Fruit fly (Drosophila melanogaster) whole organism, embryonic: ENCODE measurements around the gene orb.

Experiments used
- Atf3 ChIP-seq: fragments of 200-800 bp; sonication (Bioruptor generic); optimal IDR thresholded peaks from 3 replicates; lab custom pipeline; 2016; ENCODE audit warnings: missing biosample characterization, missing genetic modification characterization
- Bdp1 ChIP-seq: fragments of 200-800 bp; sonication (Bioruptor generic); optimal IDR thresholded peaks from 3 replicates; lab custom pipeline; 2016; ENCODE audit warnings: missing biosample characterization, missing genetic modification characterization
- CG10267 ChIP-seq: fragments of 200-800 bp; sonication (Bioruptor generic); optimal IDR thresholded peaks from 2 replicates; lab custom pipeline; 2018; ENCODE audit warnings: missing biosample characterization, mild to moderate bottlenecking, missing genetic modification characterization, moderate library complexity
- CG10543 ChIP-seq: fragments of 200-800 bp; sonication (Bioruptor generic); optimal IDR thresholded peaks from 3 replicates; lab custom pipeline; 2017; ENCODE audit warnings: missing biosample characterization, mild to moderate bottlenecking, missing genetic modification characterization, moderate library complexity
- CG11696 ChIP-seq: fragments of 200-800 bp; sonication (Bioruptor generic); IDR thresholded peaks from 2 replicates; pipeline ENCODE4 v1.3.6; 2022; ENCODE audit warnings: missing biosample characterization, missing genetic modification characterization
- CG11723 ChIP-seq: fragments of 200-800 bp; sonication (Bioruptor generic); optimal IDR thresholded peaks from 2 replicates; lab custom pipeline; 2017; ENCODE audit warnings: missing biosample characterization, mild to moderate bottlenecking, missing genetic modification characterization
- CG12219 ChIP-seq: fragments of 200-800 bp; sonication (Bioruptor generic); optimal IDR thresholded peaks from 3 replicates; lab custom pipeline; 2018; ENCODE audit warnings: missing biosample characterization, mild to moderate bottlenecking, missing genetic modification characterization
- CG12391 ChIP-seq: fragments of 200-800 bp; sonication (Bioruptor generic); optimal IDR thresholded peaks from 3 replicates; lab custom pipeline; 2018; ENCODE audit warnings: missing biosample characterization, mild to moderate bottlenecking, missing genetic modification characterization, moderate library complexity
- CG15269 ChIP-seq: fragments of 200-800 bp; sonication (Bioruptor generic); optimal IDR thresholded peaks from 2 replicates; lab custom pipeline; 2018; ENCODE audit warnings: missing biosample characterization, mild to moderate bottlenecking, missing genetic modification characterization, moderate library complexity
- CG15601 ChIP-seq: fragments of 200-800 bp; sonication (Bioruptor generic); optimal IDR thresholded peaks from 3 replicates; lab custom pipeline; 2019; ENCODE audit warnings: missing biosample characterization, mild to moderate bottlenecking, missing genetic modification characterization, moderate library complexity
- CG1602 ChIP-seq: fragments of 200-800 bp; sonication (Bioruptor generic); optimal IDR thresholded peaks from 3 replicates; lab custom pipeline; 2016; ENCODE audit warnings: missing biosample characterization, missing genetic modification characterization
- CG16779 ChIP-seq: fragments of 200-800 bp; sonication (Bioruptor generic); IDR thresholded peaks from 2 replicates; pipeline ENCODE4 v1.3.6; 2022; ENCODE audit warnings: missing biosample characterization, missing genetic modification characterization
- CG17912 ChIP-seq: fragments of 200-800 bp; sonication (Bioruptor generic); optimal IDR thresholded peaks from 2 replicates; lab custom pipeline; 2018; ENCODE audit warnings: missing biosample characterization, mild to moderate bottlenecking, missing genetic modification characterization
- CG2202 ChIP-seq: fragments of 200-800 bp; sonication (Bioruptor generic); optimal IDR thresholded peaks from 2 replicates; lab custom pipeline; 2018; ENCODE audit warnings: missing biosample characterization, mild to moderate bottlenecking, missing genetic modification characterization
- CG2678 ChIP-seq: fragments of 200-800 bp; sonication (Bioruptor generic); optimal IDR thresholded peaks from 3 replicates; lab custom pipeline; 2019; ENCODE audit warnings: missing biosample characterization, mild to moderate bottlenecking, missing genetic modification characterization, moderate library complexity
- CG7745 ChIP-seq: fragments of 200-800 bp; sonication (Bioruptor generic); optimal IDR thresholded peaks from 2 replicates; lab custom pipeline; 2018; ENCODE audit warnings: missing biosample characterization, mild to moderate bottlenecking, missing genetic modification characterization, moderate library complexity
- CG7928 ChIP-seq: fragments of 200-800 bp; sonication (Bioruptor generic); optimal IDR thresholded peaks from 2 replicates; lab custom pipeline; 2017; ENCODE audit warnings: missing biosample characterization, mild to moderate bottlenecking, missing genetic modification characterization
- E2f2 ChIP-seq: fragments of 200-800 bp; sonication (Bioruptor generic); IDR thresholded peaks from 2 replicates; pipeline ENCODE4 v1.3.6; 2022; ENCODE audit warnings: missing biosample characterization, missing genetic modification characterization
- H2.0 ChIP-seq: fragments of 200-800 bp; sonication (Bioruptor generic); IDR thresholded peaks from 2 replicates; pipeline ENCODE4 v1.3.6; 2022; ENCODE audit warnings: missing biosample characterization, missing genetic modification characterization
- Hmx ChIP-seq: fragments of 200-800 bp; sonication (Bioruptor generic); optimal IDR thresholded peaks from 2 replicates; lab custom pipeline; 2016; ENCODE audit warnings: missing biosample characterization, missing genetic modification characterization
- MESR4 ChIP-seq: fragments of 200-800 bp; sonication (Bioruptor generic); optimal IDR thresholded peaks from 2 replicates; lab custom pipeline; 2018; ENCODE audit warnings: missing biosample characterization, mild to moderate bottlenecking, missing genetic modification characterization, moderate library complexity
- Mad ChIP-seq: fragments of 200-800 bp; sonication (Bioruptor generic); optimal IDR thresholded peaks from 2 replicates; lab custom pipeline; 2016; ENCODE audit warnings: missing biosample characterization, missing genetic modification characterization
- NC2α ChIP-seq: fragments of 200-800 bp; sonication (Bioruptor generic); optimal IDR thresholded peaks from 2 replicates; lab custom pipeline; 2016; ENCODE audit warnings: missing biosample characterization, missing genetic modification characterization
- NK7.1 ChIP-seq: fragments of 200-800 bp; sonication (Bioruptor generic); optimal IDR thresholded peaks from 3 replicates; lab custom pipeline; 2016; ENCODE audit warnings: missing biosample characterization, missing genetic modification characterization
- Optix ChIP-seq: fragments of 200-800 bp; sonication (Bioruptor generic); IDR thresholded peaks from 3 replicates; pipeline ENCODE4 v1.3.6; 2022; ENCODE audit warnings: missing biosample characterization, missing genetic modification characterization
- Sin3A ChIP-seq: fragments of >200 bp; optimal IDR thresholded peaks from 2 replicates; lab custom pipeline; 2018
- Six4 ChIP-seq: fragments of 200-800 bp; sonication (Bioruptor generic); optimal IDR thresholded peaks from 2 replicates; lab custom pipeline; 2016; ENCODE audit warnings: missing biosample characterization, missing genetic modification characterization
- Ssrp ChIP-seq: fragments of 200-800 bp; sonication (Bioruptor generic); optimal IDR thresholded peaks from 2 replicates; lab custom pipeline; 2018; ENCODE audit warnings: missing biosample characterization, mild to moderate bottlenecking, missing genetic modification characterization, moderate library complexity
- Vsx1 ChIP-seq: fragments of 200-800 bp; sonication (Bioruptor generic); optimal IDR thresholded peaks from 2 replicates; lab custom pipeline; 2017; ENCODE audit warnings: missing biosample characterization, mild to moderate bottlenecking, missing genetic modification characterization, missing genetic modification reagents
- Xbp1 ChIP-seq: fragments of 200-800 bp; sonication (Bioruptor generic); optimal IDR thresholded peaks from 3 replicates; lab custom pipeline; 2016; ENCODE audit warnings: missing biosample characterization, mild to moderate bottlenecking, missing genetic modification characterization
- amos ChIP-seq: fragments of 200-800 bp; sonication (Bioruptor generic); IDR thresholded peaks from 2 replicates; pipeline ENCODE4 v1.3.6; 2022; ENCODE audit warnings: missing biosample characterization, missing genetic modification characterization; ENCODE audit not compliant: partially characterized antibody
- ato ChIP-seq: fragments of 200-800 bp; sonication (Bioruptor generic); IDR thresholded peaks from 2 replicates; pipeline ENCODE4 v1.3.6; 2022; ENCODE audit warnings: missing biosample characterization, missing genetic modification characterization; ENCODE audit not compliant: partially characterized antibody
- cas ChIP-seq: fragments of 200-800 bp; sonication (Bioruptor generic); IDR thresholded peaks from 2 replicates; pipeline ENCODE4 v1.3.6; 2022; ENCODE audit warnings: missing biosample characterization, missing genetic modification characterization
- chinmo ChIP-seq: fragments of 200-800 bp; sonication (Bioruptor generic); IDR thresholded peaks from 4 replicates; pipeline ENCODE4 v1.3.6; 2022; ENCODE audit warnings: missing biosample characterization, missing genetic modification characterization; ENCODE audit not compliant: partially characterized antibody
- corto ChIP-seq: fragments of 200-800 bp; sonication (Bioruptor generic); optimal IDR thresholded peaks from 2 replicates; lab custom pipeline; 2016; ENCODE audit warnings: missing biosample characterization, mild to moderate bottlenecking, missing genetic modification characterization, moderate library complexity
- disco-r ChIP-seq: fragments of 200-800 bp; sonication (Bioruptor generic); optimal IDR thresholded peaks from 2 replicates; lab custom pipeline; 2016; ENCODE audit warnings: missing biosample characterization, missing genetic modification characterization
- dm ChIP-seq: fragments of 200-800 bp; sonication (Bioruptor generic); optimal IDR thresholded peaks from 3 replicates; lab custom pipeline; 2016; ENCODE audit warnings: missing biosample characterization, missing genetic modification characterization
- gem ChIP-seq: fragments of 200-800 bp; sonication (Bioruptor generic); optimal IDR thresholded peaks from 2 replicates; lab custom pipeline; 2019; ENCODE audit warnings: missing biosample characterization, mild to moderate bottlenecking, missing genetic modification characterization, moderate library complexity
- grn ChIP-seq: fragments of 200-800 bp; sonication (Bioruptor generic); optimal IDR thresholded peaks from 3 replicates; lab custom pipeline; 2017; ENCODE audit warnings: missing biosample characterization, missing genetic modification characterization
- gro ChIP-seq: fragments of 200-800 bp; sonication (Bioruptor generic); optimal IDR thresholded peaks from 2 replicates; lab custom pipeline; 2016; ENCODE audit warnings: missing biosample characterization, missing genetic modification characterization
- lmd ChIP-seq: fragments of 200-800 bp; sonication (Bioruptor generic); IDR thresholded peaks from 2 replicates; pipeline ENCODE4 v1.3.6; 2022; ENCODE audit warnings: missing biosample characterization, missing genetic modification characterization
- mirr ChIP-seq: fragments of 200-800 bp; sonication (Bioruptor generic); optimal IDR thresholded peaks from 3 replicates; lab custom pipeline; 2018; ENCODE audit warnings: missing biosample characterization, mild to moderate bottlenecking, missing genetic modification characterization
- pfk ChIP-seq: fragments of 200-800 bp; sonication (Bioruptor generic); optimal IDR thresholded peaks from 2 replicates; lab custom pipeline; 2018; ENCODE audit warnings: missing biosample characterization, mild to moderate bottlenecking, missing genetic modification characterization, moderate library complexity
- run ChIP-seq: fragments of 200-800 bp; sonication (Bioruptor generic); optimal IDR thresholded peaks from 3 replicates; lab custom pipeline; 2018; ENCODE audit warnings: missing biosample characterization, mild to moderate bottlenecking, missing genetic modification characterization
- salm ChIP-seq: fragments of 200-800 bp; sonication (Bioruptor generic); optimal IDR thresholded peaks from 2 replicates; lab custom pipeline; 2018; ENCODE audit warnings: missing biosample characterization, mild to moderate bottlenecking, missing genetic modification characterization
- sob ChIP-seq: fragments of 200-800 bp; sonication (Bioruptor generic); IDR thresholded peaks from 2 replicates; pipeline ENCODE4 v1.3.6; 2022; ENCODE audit warnings: missing biosample characterization, missing genetic modification characterization
- sqz ChIP-seq: fragments of 200-800 bp; sonication (Bioruptor generic); optimal IDR thresholded peaks from 3 replicates; lab custom pipeline; 2018; ENCODE audit warnings: missing biosample characterization, mild to moderate bottlenecking, missing genetic modification characterization
- tup ChIP-seq: fragments of 200-800 bp; sonication (Bioruptor generic); optimal IDR thresholded peaks from 2 replicates; lab custom pipeline; 2016; ENCODE audit warnings: missing biosample characterization, mild to moderate bottlenecking, missing genetic modification characterization, moderate library complexity
- vfl ChIP-seq: fragments of 200-800 bp; sonication (Bioruptor generic); optimal IDR thresholded peaks from 2 replicates; lab custom pipeline; 2016; ENCODE audit warnings: missing biosample characterization, missing genetic modification characterization
- z ChIP-seq: fragments of 200-800 bp; sonication (Bioruptor generic); IDR thresholded peaks from 3 replicates; pipeline ENCODE4 v1.3.6; 2022; ENCODE audit warnings: missing biosample characterization, missing genetic modification characterization

Gene orb

dm6 chr3R:23239934-23240632 is 40.6 kb downstream of the orb start (continued):
- TF ChIP-seq CG12391 (tag; lab: Kevin White, UChicago) (no peak), CG1602 (peak; percentile 20), pfk (GFP tag; lab: Kevin White, UChicago) (no peak), dm (GFP tag; lab: Kevin White, UChicago) (no peak), CG11723 (GFP tag; lab: Kevin White, UChicago) (no peak), salm (peak; percentile 40), CG17912 (GFP tag; lab: Kevin White, UChicago) (no peak), NC2α (GFP tag; lab: Kevin White, UChicago) (no peak), corto (no peak), Sin3A (lab: Kevin White, UChicago) (no peak), Atf3 (GFP tag; lab: Kevin White, UChicago) (no peak), sob (GFP tag; lab: Robert Waterston, UW) (peak; percentile 66), CG7745 (tag; lab: Kevin White, UChicago) (no peak), CG7928 (GFP tag; lab: Kevin White, UChicago) (no peak), CG2678 (tag; lab: Kevin White, UChicago) (peak; percentile 84), Bdp1 (no peak), H2.0 (peak; percentile 43; the same call in 1 of the 2 replicates), MESR4 (GFP tag; lab: Kevin White, UChicago) (no peak), sqz (GFP tag; lab: Kevin White, UChicago) (peak; percentile 14), mirr (GFP tag; lab: Kevin White, UChicago) (no peak), z (GFP tag; lab: Robert Waterston, UW) (no peak), CG15269 (tag; lab: Kevin White, UChicago) (peak; percentile 62), Xbp1 (GFP tag; lab: Kevin White, UChicago) (peak; percentile 57), amos (no peak), gem (tag; lab: Kevin White, UChicago) (peak; percentile 83), CG10543 (GFP tag; lab: Kevin White, UChicago) (no peak), grn (GFP tag; lab: Kevin White, UChicago) (no peak), Ssrp (tag; lab: Kevin White, UChicago) (peak; percentile 24), Six4 (GFP tag; lab: Kevin White, UChicago) (peak; percentile 28), CG10267 (tag; lab: Kevin White, UChicago) (peak; percentile 66), Optix (GFP tag; lab: Robert Waterston, UW) (peak; percentile 33; the same call in 1 of the 3 replicates), NK7.1 (GFP tag; lab: Kevin White, UChicago) (no peak), Mad (GFP tag; lab: Kevin White, UChicago) (no peak), vfl (GFP tag; lab: Kevin White, UChicago) (peak; percentile 25), ato (GFP tag; lab: Robert Waterston, UW) (no peak), cas (GFP tag; lab: Robert Waterston, UW) (no peak), run (tag; lab: Kevin White, UChicago) (peak; percentile 48), CG15601 (tag; lab: Kevin White, UChicago) (peak; percentile 21), chinmo (GFP tag; lab: Robert Waterston, UW) (no peak), CG11696 (GFP tag; lab: Robert Waterston, UW) (0 out of 2 replicates have a peak, but pooled peaks have one; percentile 10), CG16779 (GFP tag; lab: Robert Waterston, UW) (peak; percentile 37; the same call in 1 of the 2 replicates), CG2202 (tag; lab: Kevin White, UChicago) (no peak), tup (GFP tag; lab: Kevin White, UChicago) (peak; percentile 19), disco-r (no peak), lmd (peak; percentile 73), CG12219 (peak; percentile 19), E2f2 (GFP tag; lab: Robert Waterston, UW) (peak; percentile 53; the same call in 1 of the 2 replicates), Vsx1 (GFP tag; lab: Kevin White, UChicago) (no peak), Hmx (peak; percentile 10), gro (GFP tag; lab: Kevin White, UChicago) (peak; percentile 19)
